Fruit fly (Drosophila melanogaster) whole organism: ENCODE results near the gene btsz.

Experiments
- CG8478 ChIP-seq: fragments of >200 bp; optimal IDR thresholded peaks from 2 replicates; lab custom pipeline; 2018; ENCODE audit warnings: inconsistent platforms
- Dll ChIP-seq: fragments of >200 bp; optimal IDR thresholded peaks from 2 replicates; lab custom pipeline; 2017
- pan ChIP-seq: fragments of >200 bp; optimal IDR thresholded peaks from 2 replicates; lab custom pipeline; 2017
- usp ChIP-seq: fragments of >200 bp; optimal IDR thresholded peaks from 2 replicates; lab custom pipeline; 2017; ENCODE audit warnings: missing biosample characterization, missing genetic modification characterization, mixed read lengths

dm6 chr3R:14756040-14756439, 119.2 kb downstream of the btsz start:
- TF ChIP-seq pan = no peak
- TF ChIP-seq Dll (lab: Kevin White, UChicago) = no peak
- TF ChIP-seq CG8478 (lab: Kevin White, UChicago) = no peak
- TF ChIP-seq usp (GFP tag; lab: Kevin White, UChicago) = no peak
